Worm (Caenorhabditis elegans) whole organism, young adult: Measurements from ENCODE around the gene Y71H2B.11.

Experiments used
- B0035.1 ChIP-seq: sonication (generic microtip); optimal IDR thresholded peaks from 2 replicates; lab custom pipeline; 2016; ENCODE audit warnings: missing genetic modification characterization, mild to moderate bottlenecking, missing compliant biosample characterization, missing genotype, missing genetic modification reagents
- B0261.1 ChIP-seq: sonication (generic microtip); optimal IDR thresholded peaks from 2 replicates; lab custom pipeline; 2016; ENCODE audit warnings: mild to moderate bottlenecking, missing genetic modification characterization, moderate library complexity, missing compliant biosample characterization
- B0336.3 ChIP-seq: fragments of 200-800 bp; sonication (Bioruptor generic); IDR thresholded peaks from 2 replicates; pipeline ENCODE4 v1.3.6; 2022; ENCODE audit warnings: missing genetic modification characterization, missing compliant biosample characterization
- C06A6.2 ChIP-seq: fragments of 200-800 bp; sonication (Bioruptor generic); conservative IDR thresholded peaks from 2 replicates; pipeline ENCODE4 v1.3.6; 2022; ENCODE audit warnings: missing genetic modification characterization, missing compliant biosample characterization
- D2030.7 ChIP-seq: fragments of 200-800 bp; sonication (Bioruptor generic); IDR thresholded peaks from 2 replicates; pipeline ENCODE4 v1.3.6; 2022; ENCODE audit warnings: missing genetic modification reagents, missing genetic modification characterization, missing compliant biosample characterization
- F23B12.7 ChIP-seq: sonication (generic microtip); optimal IDR thresholded peaks from 2 replicates; lab custom pipeline; 2017; ENCODE audit warnings: missing genetic modification characterization, mild to moderate bottlenecking, missing compliant biosample characterization, antibody characterized with exemption, moderate library complexity; ENCODE audit not compliant: insufficient read depth
- F33H1.4 ChIP-seq: fragments of 200-800 bp; sonication (Bioruptor generic); IDR thresholded peaks from 2 replicates; pipeline ENCODE4 v1.3.6; 2022; ENCODE audit warnings: missing genetic modification reagents, missing genetic modification characterization, missing compliant biosample characterization
- F39B2.1 ChIP-seq: fragments of 200-800 bp; sonication (Bioruptor generic); IDR thresholded peaks from 2 replicates; pipeline ENCODE4 v1.3.6; 2022; ENCODE audit warnings: missing genetic modification reagents, missing genetic modification characterization, missing compliant biosample characterization
- F55B11.4 ChIP-seq: sonication (generic microtip); optimal IDR thresholded peaks from 2 replicates; lab custom pipeline; 2016; ENCODE audit warnings: missing compliant biosample characterization, missing genetic modification characterization, borderline replicate concordance; ENCODE audit not compliant: insufficient read depth
- K11D2.4 ChIP-seq: fragments of 200-800 bp; sonication (Bioruptor generic); IDR thresholded peaks from 2 replicates; pipeline ENCODE4 v1.3.6; 2022; ENCODE audit warnings: missing genetic modification reagents, missing genetic modification characterization, missing compliant biosample characterization
- K12H6.12 ChIP-seq: fragments of 200-800 bp; sonication (Bioruptor generic); optimal IDR thresholded peaks from 2 replicates; lab custom pipeline; 2018; ENCODE audit warnings: mild to moderate bottlenecking, missing genetic modification characterization, missing compliant biosample characterization
- ZK185.1 ChIP-seq: sonication (generic microtip); optimal IDR thresholded peaks from 2 replicates; lab custom pipeline; 2016; ENCODE audit warnings: mild to moderate bottlenecking, missing genetic modification characterization, missing compliant biosample characterization; ENCODE audit not compliant: poor library complexity, severe bottlenecking
- atf-7 ChIP-seq: sonication (generic microtip); optimal IDR thresholded peaks from 2 replicates; lab custom pipeline; 2017; ENCODE audit warnings: mild to moderate bottlenecking, missing genetic modification characterization, missing compliant biosample characterization
- athp-1 ChIP-seq: sonication (generic microtip); optimal IDR thresholded peaks from 2 replicates; lab custom pipeline; 2017; ENCODE audit warnings: mild to moderate bottlenecking, missing genetic modification characterization, missing compliant biosample characterization
- attf-3 ChIP-seq: fragments of 200-800 bp; sonication (Bioruptor generic); conservative IDR thresholded peaks from 2 replicates; pipeline ENCODE4 v1.3.6; 2022; ENCODE audit warnings: missing genetic modification reagents, missing genetic modification characterization, missing compliant biosample characterization
- ccch-3 ChIP-seq: fragments of 200-800 bp; sonication (Bioruptor generic); optimal IDR thresholded peaks from 2 replicates; lab custom pipeline; 2018; ENCODE audit warnings: mild to moderate bottlenecking, missing genetic modification characterization, missing compliant biosample characterization
- ceh-58 ChIP-seq: fragments of 200-800 bp; sonication (Bioruptor generic); IDR thresholded peaks from 2 replicates; pipeline ENCODE4 v1.3.6; 2022; ENCODE audit warnings: missing genetic modification characterization, missing compliant biosample characterization
- ceh-91 ChIP-seq: fragments of 200-800 bp; sonication (Bioruptor generic); IDR thresholded peaks from 2 replicates; pipeline ENCODE4 v1.3.6; 2022; ENCODE audit warnings: missing genetic modification reagents, missing genetic modification characterization, missing compliant biosample characterization
- chd-7 ChIP-seq: sonication (generic microtip); optimal IDR thresholded peaks from 2 replicates; lab custom pipeline; 2016; ENCODE audit warnings: mild to moderate bottlenecking, missing genetic modification characterization, moderate library complexity, missing compliant biosample characterization
- dox-1 ChIP-seq: fragments of 200-800 bp; sonication (Bioruptor generic); IDR thresholded peaks from 2 replicates; pipeline ENCODE4 v1.3.6; 2022; ENCODE audit warnings: missing genetic modification reagents, missing genetic modification characterization, missing compliant biosample characterization
- efl-1 ChIP-seq: fragments of 150-350 bp; optimal IDR thresholded peaks from 2 replicates; lab custom pipeline; 2014; ENCODE audit warnings: missing biosample characterization, missing genetic modification reagents, missing genetic modification characterization
- egrh-3 ChIP-seq: fragments of 200-800 bp; sonication (Bioruptor generic); IDR thresholded peaks from 2 replicates; pipeline ENCODE4 v1.3.6; 2022; ENCODE audit warnings: missing genetic modification reagents, missing genetic modification characterization, missing compliant biosample characterization
- gei-17 ChIP-seq: fragments of 200-800 bp; sonication (Bioruptor generic); optimal IDR thresholded peaks from 2 replicates; lab custom pipeline; 2018; ENCODE audit warnings: mild to moderate bottlenecking, missing genetic modification characterization, missing compliant biosample characterization
- hmg-1.2 ChIP-seq: fragments of 200-800 bp; sonication (Bioruptor generic); IDR thresholded peaks from 2 replicates; pipeline ENCODE4 v1.3.6; 2022; ENCODE audit warnings: missing genetic modification reagents, missing genetic modification characterization, missing compliant biosample characterization
- hsf-1 ChIP-seq: fragments of 200-800 bp; sonication (Bioruptor generic); IDR thresholded peaks from 2 replicates; pipeline ENCODE4 v1.3.6; 2022; ENCODE audit warnings: missing genetic modification reagents, missing genetic modification characterization, missing compliant biosample characterization
- lin-40 ChIP-seq: sonication (generic microtip); optimal IDR thresholded peaks from 2 replicates; lab custom pipeline; 2016; ENCODE audit warnings: missing genetic modification characterization, mild to moderate bottlenecking, missing compliant biosample characterization, missing genotype, missing genetic modification reagents
- lir-1 ChIP-seq: fragments of 200-800 bp; sonication (Bioruptor generic); conservative IDR thresholded peaks from 2 replicates; pipeline ENCODE4 v1.3.6; 2022; ENCODE audit warnings: missing genetic modification reagents, missing genetic modification characterization, missing compliant biosample characterization
- lsl-1 ChIP-seq: fragments of 200-800 bp; sonication (Bioruptor generic); optimal IDR thresholded peaks from 2 replicates; lab custom pipeline; 2018; ENCODE audit warnings: mild to moderate bottlenecking, missing genetic modification characterization, moderate library complexity, missing compliant biosample characterization
- madf-6 ChIP-seq: fragments of 200-800 bp; sonication (Bioruptor generic); IDR thresholded peaks from 2 replicates; pipeline ENCODE4 v1.3.6; 2022; ENCODE audit warnings: missing genetic modification reagents, missing genetic modification characterization, missing compliant biosample characterization
- madf-8 ChIP-seq: fragments of 200-800 bp; sonication (Bioruptor generic); conservative IDR thresholded peaks from 2 replicates; pipeline ENCODE4 v1.3.6; 2022; ENCODE audit warnings: missing genetic modification reagents, missing genetic modification characterization, missing compliant biosample characterization
- mcd-1 ChIP-seq: fragments of 200-800 bp; sonication (Bioruptor generic); IDR thresholded peaks from 2 replicates; pipeline ENCODE4 v1.3.6; 2022; ENCODE audit warnings: missing genetic modification reagents, missing genetic modification characterization, missing compliant biosample characterization
- mxl-1 ChIP-seq: sonication (generic microtip); optimal IDR thresholded peaks from 2 replicates; lab custom pipeline; 2016; ENCODE audit warnings: missing genetic modification characterization, missing compliant biosample characterization
- nfya-1 ChIP-seq: sonication (generic microtip); optimal IDR thresholded peaks from 2 replicates; lab custom pipeline; 2017; ENCODE audit warnings: antibody characterized with exemption, missing compliant biosample characterization, missing genetic modification characterization, borderline replicate concordance; ENCODE audit not compliant: insufficient read depth
- nhr-120 ChIP-seq: fragments of 200-800 bp; sonication (Bioruptor generic); IDR thresholded peaks from 2 replicates; pipeline ENCODE4 v1.3.6; 2022; ENCODE audit warnings: missing genetic modification characterization, missing compliant biosample characterization
- nhr-27 ChIP-seq: fragments of 200-800 bp; sonication (Bioruptor generic); optimal IDR thresholded peaks from 2 replicates; lab custom pipeline; 2018; ENCODE audit warnings: mild to moderate bottlenecking, missing genetic modification characterization, moderate library complexity, missing compliant biosample characterization
- nhr-80 ChIP-seq: sonication (generic microtip); optimal IDR thresholded peaks from 2 replicates; lab custom pipeline; 2016; ENCODE audit warnings: missing genetic modification characterization, missing compliant biosample characterization
- pha-4 ChIP-seq: fragments of 150-350 bp; sonication (generic microtip); optimal IDR thresholded peaks from 2 replicates; lab custom pipeline; 2014; ENCODE audit warnings: missing biosample characterization, missing genetic modification reagents, missing genetic modification characterization
- snpc-4 ChIP-seq, 5 experiments: fragments of 150-350 bp in 1 of 5; sonication (generic microtip) in 4 of 5; optimal IDR thresholded peaks; 2 replicates each; lab custom pipeline; 2014 to 2018; ENCODE audit warnings: missing genetic modification characterization in 5 of 5, missing biosample characterization in 3 of 5, antibody characterized with exemption in 2 of 5, mild to moderate bottlenecking in 2 of 5, missing compliant biosample characterization in 2 of 5, missing genotype in 2 of 5, moderate library complexity in 2 of 5, missing genetic modification reagents in 1 of 5
- tbp1 ChIP-seq: fragments of 200-800 bp; sonication (Bioruptor generic); optimal IDR thresholded peaks from 2 replicates; lab custom pipeline; 2018; ENCODE audit warnings: mild to moderate bottlenecking, missing genetic modification characterization, missing compliant biosample characterization
- tbx-9 ChIP-seq: sonication (generic microtip); optimal IDR thresholded peaks from 2 replicates; lab custom pipeline; 2016; ENCODE audit warnings: borderline replicate concordance, missing genetic modification characterization, inconsistent platforms, missing compliant biosample characterization
- zim-3 ChIP-seq: sonication (generic microtip); optimal IDR thresholded peaks from 2 replicates; lab custom pipeline; 2017; ENCODE audit warnings: mild to moderate bottlenecking, missing genetic modification characterization, moderate library complexity, missing compliant biosample characterization
- ztf-18 ChIP-seq: sonication (generic microtip); optimal IDR thresholded peaks from 2 replicates; lab custom pipeline; 2016; ENCODE audit warnings: missing genotype, mild to moderate bottlenecking, missing genetic modification characterization, missing compliant biosample characterization
- ztf-26 ChIP-seq: sonication (generic microtip); optimal IDR thresholded peaks from 2 replicates; lab custom pipeline; 2017; ENCODE audit warnings: missing genetic modification characterization, missing compliant biosample characterization
- ztf-28 ChIP-seq: fragments of 200-800 bp; sonication (Bioruptor generic); IDR thresholded peaks from 2 replicates; pipeline ENCODE4 v1.3.6; 2022; ENCODE audit warnings: missing genetic modification reagents, missing genetic modification characterization, missing compliant biosample characterization

Y71H2B.11 gene

ce11 chrIII:2583302-2583701 is 20.5 kb upstream of the Y71H2B.11 start:
- TF ChIP-seq K11D2.4 (GFP tag; lab: Robert Waterston, UW) (0 out of 2 replicates have a peak, but pooled peaks have one; percentile 18), mcd-1 (GFP tag; lab: Robert Waterston, UW) (peak; percentile 58), madf-8 (peak; percentile 71), ztf-28 (0 out of 2 replicates have a peak, but pooled peaks have one; percentile 59), dox-1 (GFP tag; lab: Robert Waterston, UW) (peak; percentile 57; the same call in 1 of the 2 replicates), madf-6 (peak; percentile 85), hmg-1.2 (GFP tag; lab: Robert Waterston, UW) (0 out of 2 replicates have a peak, but pooled peaks have one; percentile 6), D2030.7 (peak; percentile 22; the same call in 1 of the 2 replicates), F33H1.4 (GFP tag; lab: Robert Waterston, UW) (0 out of 2 replicates have a peak, but pooled peaks have one; percentile 32), hsf-1 (GFP tag; lab: Robert Waterston, UW) (0 out of 2 replicates have a peak, but pooled peaks have one; percentile 17)

ce11 chrIII:2586193-2586592 is 17.6 kb upstream of the Y71H2B.11 start, which contains the start of gene gpa-17:
TSS of gene gpa-17 (plus strand) at chrIII:2586555.
- peak; percentile 64 for TF ChIP-seq nhr-80 (tag; lab: Kevin White, UChicago)
- no peak for TF ChIP-seq madf-8
- no peak for TF ChIP-seq ceh-91 (GFP tag; lab: Robert Waterston, UW)
- no peak for TF ChIP-seq tbx-9 (tag; lab: Kevin White, UChicago)
- TF ChIP-seq, all 124 proteins: peak for 1

ce11 chrIII:2596984-2597454 is 6.8 kb upstream of the Y71H2B.11 start, which contains the start of gene apb-1:
TSS of gene apb-1 (minus strand) at chrIII:2597034.
- peak; percentile 87 for TF ChIP-seq F33H1.4 (GFP tag; lab: Robert Waterston, UW)
- TF ChIP-seq athp-1 (tag; lab: Kevin White, UChicago) = peak; percentile 83
- no peak for TF ChIP-seq zim-3 (tag; lab: Kevin White, UChicago)
- peak; percentile 56; the same call in 1 of the 2 replicates for TF ChIP-seq lir-1 (GFP tag; lab: Robert Waterston, UW)
- no peak for TF ChIP-seq B0261.1 (tag; lab: Kevin White, UChicago)
- TF ChIP-seq madf-6 = peak; percentile 93
- peak; percentile 95 for TF ChIP-seq lin-40 (tag; lab: Kevin White, UChicago)
- no peak; the same call in 1 of the 2 replicates for TF ChIP-seq attf-3
- TF ChIP-seq gei-17 (GFP tag; lab: Kevin White, UChicago) = peak; percentile 78
- TF ChIP-seq K12H6.12 (tag; lab: Kevin White, UChicago) = peak; percentile 77
- TF ChIP-seq C06A6.2 (GFP tag; lab: Robert Waterston, UW) = peak; percentile 83
- TF ChIP-seq B0035.1 = no peak
- peak; percentile 50 for TF ChIP-seq efl-1
- TF ChIP-seq snpc-4 (GFP tag; optimal IDR thresholded peaks at IDR 0.05; lab: Kevin White, UChicago) = peak; percentile 11
- peak; percentile 58 to 79 (median 64) for TF ChIP-seq snpc-4 (tag; optimal IDR thresholded peaks at IDR 0.05; lab: Kevin White, UChicago)
- TF ChIP-seq ZK185.1 (tag; lab: Kevin White, UChicago) = no peak
- peak; percentile 61 for TF ChIP-seq tbp1 (GFP tag; lab: Kevin White, UChicago)
- TF ChIP-seq ztf-26 (tag; lab: Kevin White, UChicago) = peak; percentile 84
- TF ChIP-seq ccch-3 = no peak
- no peak for TF ChIP-seq pha-4
- TF ChIP-seq chd-7 (tag; lab: Kevin White, UChicago) = no peak
- no peak for TF ChIP-seq F39B2.1
- no peak for TF ChIP-seq ceh-58 (GFP tag; lab: Robert Waterston, UW)
- peak; percentile 79 for TF ChIP-seq lsl-1 (GFP tag; lab: Kevin White, UChicago)
- TF ChIP-seq ztf-18 = peak; percentile 98
- peak; percentile 39; the same call in 1 of the 2 replicates for TF ChIP-seq egrh-3 (GFP tag; lab: Robert Waterston, UW)
- no peak for TF ChIP-seq F55B11.4
- no peak for TF ChIP-seq nhr-120 (GFP tag; lab: Robert Waterston, UW)
- peak; percentile 73 for TF ChIP-seq atf-7
- TF ChIP-seq mxl-1 (tag; lab: Kevin White, UChicago) = no peak
- peak; percentile 75 for TF ChIP-seq F23B12.7
- TF ChIP-seq B0336.3 = peak; percentile 93
- no peak for TF ChIP-seq nfya-1 (tag; lab: Kevin White, UChicago)
- no peak for TF ChIP-seq nhr-27 (tag; lab: Kevin White, UChicago)
